Fruit fly (Drosophila melanogaster): ENCODE results near the gene Lrp4.

DNA sequence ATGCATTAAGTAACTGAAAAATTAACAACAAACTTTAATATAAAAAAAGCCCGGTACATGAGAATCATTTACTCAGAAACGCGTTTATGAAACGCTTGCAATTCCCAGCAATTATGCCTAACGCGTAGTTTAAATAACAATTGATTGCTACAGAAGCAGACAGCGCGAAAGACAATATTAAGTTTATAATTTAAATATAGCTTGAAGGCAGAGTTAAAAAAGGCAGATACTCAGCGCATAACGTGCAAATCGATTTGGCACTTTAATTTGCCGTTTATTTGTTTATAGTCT lies 30.2 kb downstream of the Lrp4 start, which contains the start of gene CG8924:
- TF ChIP-seq CG8478 (optimal IDR thresholded peaks at IDR 0.05) = no peak
- no peak for TF ChIP-seq CTCF (optimal IDR thresholded peaks at IDR 0.05)
